Fruit fly (Drosophila melanogaster): ENCODE results near the gene nis.
A peak's percentile ranks its signal among the peaks of the same experiment; 100 is the strongest.

The nis gene

DNA sequence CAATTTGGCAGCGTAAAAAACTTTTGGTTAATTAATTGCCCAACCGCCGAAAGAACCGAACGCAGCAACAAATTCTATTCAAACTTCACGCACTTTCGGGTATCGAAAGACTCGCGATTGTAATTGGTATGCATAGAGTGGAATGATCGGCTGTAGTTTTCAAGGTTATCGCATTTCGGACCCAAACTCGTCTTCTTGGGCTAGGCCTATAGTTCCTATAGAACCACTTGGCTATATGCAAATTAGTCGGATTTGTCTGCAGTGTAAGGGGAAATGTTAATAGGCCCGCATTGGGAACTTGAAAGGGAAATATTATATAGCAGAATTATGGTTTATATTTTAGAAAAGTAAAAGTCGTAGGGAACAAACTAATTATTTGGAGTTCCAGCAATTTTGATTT lies 43.6 kb upstream of the nis start:
- TF ChIP-seq tgo (GFP tag; IDR thresholded peaks at IDR 0.05) (no peak), CG8290 (GFP tag; optimal IDR thresholded peaks at IDR 0.05) (no peak), CG8290 (tag; optimal IDR thresholded peaks at IDR 0.05) (peak in 1 of 2 experiments; percentile 16), CG6683 (GFP tag; optimal IDR thresholded peaks at IDR 0.05) (no peak), CG13894 (tag; optimal IDR thresholded peaks at IDR 0.05) (peak; percentile 21), nmo (GFP tag; optimal IDR thresholded peaks at IDR 0.05) (no peak), Med (GFP tag) (peak; percentile 54), CG15514 (GFP tag; optimal IDR thresholded peaks at IDR 0.05) (no peak), CG12769 (tag; optimal IDR thresholded peaks at IDR 0.05) (peak; percentile 54), Atf3 (GFP tag; optimal IDR thresholded peaks at IDR 0.05) (no peak), Dad (GFP tag; optimal IDR thresholded peaks at IDR 0.05) (no peak), Camta (GFP tag; optimal IDR thresholded peaks at IDR 0.05) (no peak), chinmo (GFP tag; IDR thresholded peaks at IDR 0.05; ENCODE audit: partially characterized antibody) (peak; percentile 98), sd (tag; optimal IDR thresholded peaks at IDR 0.05) (peak; percentile 3), mirr (GFP tag; optimal IDR thresholded peaks at IDR 0.05) (no peak), en (GFP tag; optimal IDR thresholded peaks at IDR 0.05) (no peak), Blimp-1 (GFP tag; optimal IDR thresholded peaks at IDR 0.05) (peak; percentile 46)

DNA sequence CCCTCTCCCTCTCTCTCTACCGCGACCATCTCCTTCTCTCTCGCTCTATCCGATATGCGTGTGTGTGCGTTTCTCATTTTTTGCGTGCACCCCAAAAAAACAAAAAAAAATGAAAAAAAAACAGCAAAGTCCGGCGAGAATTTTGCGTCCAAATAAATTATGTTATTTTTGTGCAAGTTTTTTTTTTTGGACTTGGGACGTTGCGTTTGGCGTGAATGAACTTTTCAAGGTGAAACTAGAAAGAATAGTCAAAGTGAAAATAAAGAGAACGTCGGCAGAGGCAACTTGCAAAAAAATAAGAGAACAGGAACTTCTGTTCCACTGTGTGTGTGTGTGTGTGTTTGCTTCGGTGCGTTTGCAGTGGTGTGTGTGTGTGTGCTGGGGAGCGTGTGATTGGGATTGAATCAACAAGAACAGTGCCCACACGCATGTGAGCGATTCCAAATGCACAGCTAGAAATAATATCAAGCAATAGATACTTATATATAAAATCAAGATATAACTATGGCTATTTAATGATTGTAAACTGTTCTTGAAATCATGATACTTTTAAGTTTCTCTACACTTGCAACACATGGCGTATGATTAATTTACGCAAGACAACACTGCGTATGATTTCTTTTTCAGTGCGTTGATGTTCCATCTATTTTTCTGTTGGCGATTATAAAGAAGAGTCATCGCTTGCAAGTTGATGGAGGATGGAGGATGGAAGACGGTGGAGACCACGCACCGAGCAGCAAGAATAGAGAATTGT lies 42.4 kb upstream of the nis start:
- TF ChIP-seq Poxn (GFP tag; IDR thresholded peaks at IDR 0.05) (no peak), Dad (GFP tag; optimal IDR thresholded peaks at IDR 0.05) (peak; percentile 40), ato (GFP tag; IDR thresholded peaks at IDR 0.05; ENCODE audit: partially characterized antibody) (no peak), CG9727 (GFP tag; optimal IDR thresholded peaks at IDR 0.05) (peak; percentile 37), yki (optimal IDR thresholded peaks at IDR 0.05) (no peak), ftz-f1 (GFP tag; optimal IDR thresholded peaks at IDR 0.05) (peak; percentile 51), CG12659 (GFP tag; optimal IDR thresholded peaks at IDR 0.05) (peak; percentile 59), CG7786 (GFP tag; optimal IDR thresholded peaks at IDR 0.05) (no peak), ap (GFP tag; IDR thresholded peaks at IDR 0.05) (no peak), trem (tag; optimal IDR thresholded peaks at IDR 0.05) (no peak), fd96Cb (tag; optimal IDR thresholded peaks at IDR 0.05) (peak; percentile 24), fd102C (GFP tag; optimal IDR thresholded peaks at IDR 0.05) (no peak), Trl (optimal IDR thresholded peaks at IDR 0.05) (peak in 1 of 2 experiments; percentile 15), Trl (GFP tag; optimal IDR thresholded peaks at IDR 0.05) (peak; percentile 7), CHES-1-like (GFP tag; optimal IDR thresholded peaks at IDR 0.05) (no peak), CG1024 (GFP tag; IDR thresholded peaks at IDR 0.05) (no peak), rib (GFP tag; IDR thresholded peaks at IDR 0.05) (0 out of 2 replicates have a peak, but pooled peaks have one; percentile 28), CG1603 (tag; optimal IDR thresholded peaks at IDR 0.05) (peak; percentile 67), dan (GFP tag; IDR thresholded peaks at IDR 0.05) (no peak), CG14860 (GFP tag; IDR thresholded peaks at IDR 0.05; ENCODE audit: partially characterized antibody) (no peak), CG17612 (GFP tag; IDR thresholded peaks at IDR 0.05) (0 out of 2 replicates have a peak, but pooled peaks have one; percentile 5), Gsc (GFP tag; IDR thresholded peaks at IDR 0.05) (no peak), B-H1 (GFP tag; IDR thresholded peaks at IDR 0.05) (peak; percentile 18; the same call in 1 of the 3 replicates), Ets65A (GFP tag) (peak; percentile 93), da (GFP tag; optimal IDR thresholded peaks at IDR 0.05) (no peak), CG11696 (GFP tag; IDR thresholded peaks at IDR 0.05) (no peak), H2.0 (GFP tag; IDR thresholded peaks at IDR 0.05) (0 out of 2 replicates have a peak, but pooled peaks have one; percentile 42), chn (GFP tag; optimal IDR thresholded peaks at IDR 0.05) (no peak), CG34224 (GFP tag; IDR thresholded peaks at IDR 0.05; ENCODE audit: partially characterized antibody) (no peak), CG8089 (GFP tag; optimal IDR thresholded peaks at IDR 0.05) (no peak), CG17328 (GFP tag; IDR thresholded peaks at IDR 0.05) (peak; percentile 55; the same call in 1 of the 2 replicates), CG2712 (tag; optimal IDR thresholded peaks at IDR 0.05) (peak; percentile 51), CG1832 (GFP tag; optimal IDR thresholded peaks at IDR 0.05) (no peak), CG2120 (GFP tag; optimal IDR thresholded peaks at IDR 0.05) (peak; percentile 77)
